Fruit fly (Drosophila melanogaster): ENCODE measurements around the gene dmrt93B.

DNA sequence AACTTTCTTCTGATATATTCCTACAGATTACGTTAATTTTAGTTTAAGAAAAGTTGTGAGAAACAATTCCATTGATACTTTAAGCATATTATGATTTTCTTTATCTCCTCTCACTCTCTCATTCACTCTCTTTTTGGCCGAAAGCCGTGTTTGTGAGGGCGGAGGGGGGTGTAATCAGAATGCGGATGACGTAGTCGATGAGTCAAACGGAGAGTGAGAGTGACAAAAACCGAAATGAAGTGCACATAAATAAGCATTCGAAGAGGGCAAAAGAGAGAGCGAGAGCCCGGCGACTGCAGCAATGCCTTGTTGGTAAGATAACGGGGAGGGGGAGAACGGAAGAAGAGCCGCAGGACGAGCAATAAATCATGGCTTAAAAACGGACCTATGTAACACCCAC lies 20.5 kb downstream of the dmrt93B start:
- TF ChIP-seq Dll (optimal IDR thresholded peaks at IDR 0.05) (no peak), psq (optimal IDR thresholded peaks at IDR 0.05) (no peak), pan (optimal IDR thresholded peaks at IDR 0.05) (no peak)

All from whole organism.